Fruit fly (Drosophila melanogaster): ENCODE results near the gene Mcr.

Gene Mcr

DNA sequence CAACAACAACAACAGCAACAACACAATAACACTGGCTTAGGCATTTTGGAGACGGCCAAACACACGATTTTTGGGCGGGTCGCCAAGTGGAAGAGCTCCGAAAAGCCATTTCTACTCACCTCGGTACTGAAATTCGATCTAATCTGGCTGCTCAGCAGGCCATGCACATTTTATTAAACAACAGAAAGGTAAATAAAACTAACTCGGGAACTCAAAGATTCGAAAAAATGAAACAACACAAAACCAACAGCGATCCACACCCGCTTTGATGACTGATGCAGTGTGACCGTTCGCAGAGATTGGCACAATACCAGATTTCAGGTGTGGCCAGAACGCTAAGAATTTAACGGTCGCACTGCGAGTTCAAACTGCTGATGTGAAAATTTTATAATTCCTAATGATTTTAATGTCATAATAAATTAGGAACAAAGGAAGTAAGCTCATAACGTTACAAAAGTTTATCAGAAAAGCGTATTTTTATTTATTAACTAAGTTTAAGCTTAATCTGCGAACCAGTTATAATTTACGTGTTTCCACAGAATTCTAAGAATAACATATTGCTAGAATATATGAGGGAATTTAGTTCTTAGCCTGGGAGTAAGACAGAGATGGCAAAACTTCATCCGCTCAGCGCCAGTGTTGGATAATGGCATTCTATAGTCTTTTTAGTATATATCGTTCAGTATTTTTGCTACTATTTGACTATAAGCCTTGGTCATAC lies at the start of gene Mcr:
Mcr (minus strand) TSS at position 291 of the 721 bp plus-strand sequence.
- TF ChIP-seq CG12942 (GFP tag; optimal IDR thresholded peaks at IDR 0.05): no peak
- no peak; the same call in 1 of the 2 replicates for TF ChIP-seq CG32532 (GFP tag; IDR thresholded peaks at IDR 0.05)
- peak; percentile 82 for TF ChIP-seq Lhr (GFP tag; optimal IDR thresholded peaks at IDR 0.05)
- peak; percentile 13; the same call in 1 of the 3 replicates for TF ChIP-seq CG34422 (GFP tag; IDR thresholded peaks at IDR 0.05)
- no peak for TF ChIP-seq CG10147 (GFP tag; optimal IDR thresholded peaks at IDR 0.05)
- no peak for TF ChIP-seq CG11093 (GFP tag; IDR thresholded peaks at IDR 0.05)
- TF ChIP-seq CG2199 (GFP tag; IDR thresholded peaks at IDR 0.05): no peak
- TF ChIP-seq btn (GFP tag; optimal IDR thresholded peaks at IDR 0.05): peak; percentile 2
- no peak for TF ChIP-seq CG4328 (GFP tag; optimal IDR thresholded peaks at IDR 0.05)
- no peak for TF ChIP-seq emc (GFP tag; optimal IDR thresholded peaks at IDR 0.05)
- TF ChIP-seq CG11504 (tag; optimal IDR thresholded peaks at IDR 0.05): peak; percentile 21
- TF ChIP-seq Chrac-16 (GFP tag; optimal IDR thresholded peaks at IDR 0.05): peak; percentile 9
- TF ChIP-seq hbn (GFP tag; IDR thresholded peaks at IDR 0.05; ENCODE audit: partially characterized antibody): peak; percentile 23; the same call in 1 of the 2 replicates
- peak; percentile 2 for TF ChIP-seq CG4854 (GFP tag; optimal IDR thresholded peaks at IDR 0.05)
- no peak for TF ChIP-seq peb (GFP tag; IDR thresholded peaks at IDR 0.05)
- TF ChIP-seq Antp (GFP tag; optimal IDR thresholded peaks at IDR 0.05): no peak
- no peak for TF ChIP-seq ac (GFP tag; optimal IDR thresholded peaks at IDR 0.05)
- no peak for TF ChIP-seq CG14050 (GFP tag; IDR thresholded peaks at IDR 0.05)
- no peak for TF ChIP-seq D19B (GFP tag; optimal IDR thresholded peaks at IDR 0.05)
- peak; percentile 29; the same call in 1 of the 2 replicates for TF ChIP-seq ssp (GFP tag; IDR thresholded peaks at IDR 0.05)
- TF ChIP-seq CG10321 (GFP tag; IDR thresholded peaks at IDR 0.05): peak; percentile 53; the same call in 1 of the 2 replicates
- no peak for TF ChIP-seq CG6689 (GFP tag; IDR thresholded peaks at IDR 0.05)
- peak; percentile 19 for TF ChIP-seq Neu2 (GFP tag; optimal IDR thresholded peaks at IDR 0.05; ENCODE audit: borderline replicate concordance)
- no peak for TF ChIP-seq rib (GFP tag; IDR thresholded peaks at IDR 0.05)
- no peak for TF ChIP-seq usp (GFP tag; optimal IDR thresholded peaks at IDR 0.05)
- no peak for TF ChIP-seq CG34376 (GFP tag; optimal IDR thresholded peaks at IDR 0.05)
- peak; percentile 73 for TF ChIP-seq nerfin-1 (tag; optimal IDR thresholded peaks at IDR 0.05)
- no peak for TF ChIP-seq CG5180 (GFP tag; optimal IDR thresholded peaks at IDR 0.05)
- no peak for TF ChIP-seq yki (optimal IDR thresholded peaks at IDR 0.05)
- no peak for TF ChIP-seq Xrp1 (GFP tag; IDR thresholded peaks at IDR 0.05)
- no peak for TF ChIP-seq CG7963 (GFP tag; IDR thresholded peaks at IDR 0.05; ENCODE audit: partially characterized antibody)
- no peak for TF ChIP-seq Hr3 (GFP tag; optimal IDR thresholded peaks at IDR 0.05)
- TF ChIP-seq Hmr (GFP tag; optimal IDR thresholded peaks at IDR 0.05): peak; percentile 39
- peak; percentile 10 for TF ChIP-seq tx (GFP tag; optimal IDR thresholded peaks at IDR 0.05)
- TF ChIP-seq klu (GFP tag; IDR thresholded peaks at IDR 0.05): no peak
- no peak for TF ChIP-seq Aef1 (GFP tag; IDR thresholded peaks at IDR 0.05)
- no peak; the same call in 1 of the 2 replicates for TF ChIP-seq CG3847 (GFP tag; IDR thresholded peaks at IDR 0.05)
- TF ChIP-seq Drgx (GFP tag; IDR thresholded peaks at IDR 0.05): peak; percentile 21; the same call in 1 of the 2 replicates
- peak; percentile 23 for TF ChIP-seq Sry-β (GFP tag; optimal IDR thresholded peaks at IDR 0.05)
- TF ChIP-seq chinmo (GFP tag; IDR thresholded peaks at IDR 0.05; ENCODE audit: partially characterized antibody): no peak
- TF ChIP-seq CG17361 (GFP tag; IDR thresholded peaks at IDR 0.05): peak; percentile 34; the same call in 1 of the 3 replicates
- TF ChIP-seq CG6175 (GFP tag; IDR thresholded peaks at IDR 0.05): no peak
- no peak for TF ChIP-seq CG11247 (GFP tag; IDR thresholded peaks at IDR 0.05)
- peak; percentile 86 for TF ChIP-seq Sry-δ (GFP tag; optimal IDR thresholded peaks at IDR 0.05)
- peak; percentile 18 for TF ChIP-seq mam (GFP tag; optimal IDR thresholded peaks at IDR 0.05)
- TF ChIP-seq CG9876 (GFP tag; optimal IDR thresholded peaks at IDR 0.05): no peak
- no peak for TF ChIP-seq aop (GFP tag; IDR thresholded peaks at IDR 0.05)
- no peak for TF ChIP-seq salm (tag; optimal IDR thresholded peaks at IDR 0.05)
- TF ChIP-seq Abd-B (GFP tag; optimal IDR thresholded peaks at IDR 0.05): peak; percentile 49
- no peak for TF ChIP-seq CG18599 (GFP tag; optimal IDR thresholded peaks at IDR 0.05)
